Worm (Caenorhabditis elegans) whole organism, L3 larva: ENCODE measurements around the gene fox-1.

Experiments used
- ZK546.5 ChIP-seq: sonication (generic microtip); optimal IDR thresholded peaks from 2 replicates; lab custom pipeline; 2017; ENCODE audit warnings: missing biosample characterization, missing genetic modification characterization
- aly-2 ChIP-seq: fragments of 150-350 bp; optimal IDR thresholded peaks from 2 replicates; lab custom pipeline; 2014; ENCODE audit warnings: missing biosample characterization, missing genetic modification characterization
- ceh-28 ChIP-seq: fragments of 150-350 bp; optimal IDR thresholded peaks from 2 replicates; lab custom pipeline; 2014; ENCODE audit warnings: missing biosample characterization, missing genetic modification reagents, missing genetic modification characterization
- ceh-9 ChIP-seq: sonication (generic microtip); optimal IDR thresholded peaks from 2 replicates; lab custom pipeline; 2018; ENCODE audit warnings: missing biosample characterization, missing genetic modification characterization
- egl-27 ChIP-seq: sonication (generic microtip); optimal IDR thresholded peaks from 4 replicates; lab custom pipeline; 2017; ENCODE audit warnings: missing biosample characterization, missing genetic modification reagents, missing genetic modification characterization
- egl-5 ChIP-seq: fragments of 150-350 bp; optimal IDR thresholded peaks from 2 replicates; lab custom pipeline; 2017; ENCODE audit warnings: missing biosample characterization, missing genetic modification reagents, missing genetic modification characterization, inconsistent platforms
- elt-1 ChIP-seq: fragments of 150-350 bp; optimal IDR thresholded peaks from 2 replicates; lab custom pipeline; 2014; ENCODE audit warnings: missing biosample characterization, missing genetic modification characterization
- elt-2 ChIP-seq: sonication (generic microtip); optimal IDR thresholded peaks from 2 replicates; lab custom pipeline; 2016; ENCODE audit warnings: missing genetic modification reagents, mild to moderate bottlenecking, missing genetic modification characterization, missing compliant biosample characterization
- elt-3 ChIP-seq, 3 experiments: fragments of 150-350 bp in 1 of 3; sonication (generic microtip) in 2 of 3; optimal IDR thresholded peaks; 2 replicates in 2 of 3; 4 replicates in 1 of 3; lab custom pipeline; 2014 to 2017; ENCODE audit warnings: missing biosample characterization in 3 of 3, missing genetic modification characterization in 3 of 3
- fos-1 ChIP-seq: fragments of 150-350 bp; optimal IDR thresholded peaks from 2 replicates; lab custom pipeline; 2014; ENCODE audit warnings: missing biosample characterization, missing genetic modification characterization
- hmg-11 ChIP-seq: sonication (generic microtip); optimal IDR thresholded peaks from 2 replicates; lab custom pipeline; 2016; ENCODE audit warnings: missing genetic modification characterization, missing compliant biosample characterization
- jun-1 ChIP-seq: fragments of 150-350 bp; optimal IDR thresholded peaks from 2 replicates; lab custom pipeline; 2014; ENCODE audit warnings: missing biosample characterization, missing genetic modification reagents, missing genetic modification characterization
- lin-15B ChIP-seq: fragments of 150-350 bp; optimal IDR thresholded peaks from 2 replicates; lab custom pipeline; 2014; ENCODE audit warnings: missing biosample characterization, missing genetic modification characterization
- lin-39 ChIP-seq: fragments of 150-350 bp; optimal IDR thresholded peaks from 2 replicates; lab custom pipeline; 2018; ENCODE audit warnings: missing biosample characterization, missing genetic modification reagents, missing genetic modification characterization
- lsy-12 ChIP-seq: sonication (generic microtip); optimal IDR thresholded peaks from 2 replicates; lab custom pipeline; 2016; ENCODE audit warnings: mild to moderate bottlenecking, missing genetic modification characterization, missing compliant biosample characterization
- nfya-1 ChIP-seq: sonication (generic microtip); optimal IDR thresholded peaks from 2 replicates; lab custom pipeline; 2017; ENCODE audit warnings: missing genetic modification characterization, mild to moderate bottlenecking, missing compliant biosample characterization, antibody characterized with exemption, moderate library complexity; ENCODE audit not compliant: insufficient read depth
- nhr-23 ChIP-seq: fragments of 150-350 bp; optimal IDR thresholded peaks from 2 replicates; lab custom pipeline; 2014; ENCODE audit warnings: missing biosample characterization, missing genetic modification reagents, missing genetic modification characterization
- nhr-25 ChIP-seq: sonication (generic microtip); optimal IDR thresholded peaks from 2 replicates; lab custom pipeline; 2017; ENCODE audit warnings: missing biosample characterization, missing genetic modification characterization
- nhr-28 ChIP-seq: fragments of 150-350 bp; optimal IDR thresholded peaks from 2 replicates; lab custom pipeline; 2014; ENCODE audit warnings: missing biosample characterization, missing genetic modification characterization
- nhr-43 ChIP-seq: sonication (generic microtip); optimal IDR thresholded peaks from 2 replicates; lab custom pipeline; 2016; ENCODE audit warnings: mild to moderate bottlenecking, missing genetic modification characterization, missing compliant biosample characterization; ENCODE audit not compliant: poor library complexity, severe bottlenecking
- nhr-67 ChIP-seq: fragments of 150-350 bp; optimal IDR thresholded peaks from 2 replicates; lab custom pipeline; 2014; ENCODE audit warnings: missing biosample characterization, missing genetic modification characterization
- pha-4 ChIP-seq: fragments of 150-350 bp; optimal IDR thresholded peaks from 2 replicates; lab custom pipeline; 2014; ENCODE audit warnings: missing biosample characterization, missing genetic modification reagents, missing genetic modification characterization
- pqm-1 ChIP-seq: fragments of 150-350 bp; optimal IDR thresholded peaks from 2 replicates; lab custom pipeline; 2017; ENCODE audit warnings: missing biosample characterization, missing genetic modification characterization, inconsistent platforms
- skn-1 ChIP-seq: fragments of 150-350 bp; optimal IDR thresholded peaks from 2 replicates; lab custom pipeline; 2014; ENCODE audit warnings: missing biosample characterization, missing genetic modification characterization
- snpc-4 ChIP-seq: fragments of 150-350 bp; optimal IDR thresholded peaks from 2 replicates; lab custom pipeline; 2014; ENCODE audit warnings: missing biosample characterization, missing genetic modification characterization
- tbx-2 ChIP-seq: sonication (generic microtip); optimal IDR thresholded peaks from 2 replicates; lab custom pipeline; 2016; ENCODE audit warnings: mild to moderate bottlenecking, missing genetic modification characterization, missing compliant biosample characterization
- unc-39 ChIP-seq: sonication (generic microtip); optimal IDR thresholded peaks from 4 replicates; lab custom pipeline; 2017; ENCODE audit warnings: missing biosample characterization, missing genetic modification characterization
- unc-62 ChIP-seq: fragments of 150-350 bp; sonication (generic microtip); optimal IDR thresholded peaks from 4 replicates; lab custom pipeline; 2014; ENCODE audit warnings: missing biosample characterization, missing genetic modification reagents, missing genetic modification characterization
- zag-1 ChIP-seq: fragments of 150-350 bp; optimal IDR thresholded peaks from 2 replicates; lab custom pipeline; 2014; ENCODE audit warnings: missing biosample characterization, missing genetic modification characterization
- ztf-11 ChIP-seq: fragments of 150-350 bp; optimal IDR thresholded peaks from 2 replicates; lab custom pipeline; 2014; ENCODE audit warnings: missing biosample characterization, missing genetic modification characterization
- ztf-4 ChIP-seq: fragments of 150-350 bp; optimal IDR thresholded peaks from 2 replicates; lab custom pipeline; 2014; ENCODE audit warnings: missing biosample characterization, missing genetic modification characterization

Gene fox-1

ce11 chrX:2435353-2435752, 24.3 kb downstream of the fox-1 start (continued):
- TF ChIP-seq elt-3 (tag; optimal IDR thresholded peaks at IDR 0.05; lab: Kevin White, UChicago) (no peak), egl-27 (tag; lab: Kevin White, UChicago) (no peak)

- no peak for TF ChIP-seq pha-4 (tag; lab: Kevin White, UChicago)
- TF ChIP-seq elt-1, result no peak
- TF ChIP-seq nhr-43 (tag; lab: Kevin White, UChicago), result no peak
- TF ChIP-seq nhr-25 (tag; lab: Kevin White, UChicago), result no peak
These were observed 25.9 kb downstream of the fox-1 start for ce11 chrX:2433805-2434204.

DNA sequence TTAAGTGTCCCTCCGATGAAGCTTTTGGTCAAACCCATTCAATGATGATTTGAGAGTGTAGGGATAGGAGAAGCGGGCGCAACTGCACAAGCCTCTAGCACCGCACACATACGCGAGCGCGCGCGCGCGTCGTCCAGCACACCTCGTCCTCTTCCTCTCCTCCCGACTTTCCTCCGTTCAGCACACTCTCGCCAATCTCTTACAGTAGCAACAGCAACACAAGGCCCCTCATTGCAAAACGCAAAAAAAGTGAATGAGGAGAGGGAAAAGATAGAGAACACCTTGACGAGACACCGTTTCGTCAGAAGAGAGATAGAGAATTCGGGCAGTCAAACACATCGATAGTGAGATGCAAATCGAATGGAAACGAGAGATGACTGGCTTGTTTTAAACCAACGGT, 27.2 kb downstream of the fox-1 start:
- TF ChIP-seq lsy-12 (tag; lab: Kevin White, UChicago) (peak; percentile 11), hmg-11 (tag; lab: Kevin White, UChicago) (peak; percentile 69), snpc-4 (tag; lab: Kevin White, UChicago) (peak; percentile 44), nhr-25 (tag; lab: Kevin White, UChicago) (peak; percentile 83), skn-1 (tag; lab: Kevin White, UChicago) (no peak), lin-39 (peak; percentile 45), nhr-23 (tag; lab: Kevin White, UChicago) (peak; percentile 66), nfya-1 (peak; percentile 60), lin-15B (tag; lab: Kevin White, UChicago) (peak; percentile 7), tbx-2 (peak; percentile 12), elt-1 (no peak), unc-62 (GFP tag; lab: Kevin White, UChicago) (peak; percentile 33), jun-1 (tag; lab: Kevin White, UChicago) (no peak), elt-2 (peak; percentile 39), pqm-1 (tag; lab: Kevin White, UChicago) (peak; percentile 13), unc-39 (tag; lab: Kevin White, UChicago) (no peak), nhr-43 (tag; lab: Kevin White, UChicago) (peak; percentile 13), ceh-28 (tag; lab: Kevin White, UChicago) (peak; percentile 8), egl-27 (tag; lab: Kevin White, UChicago) (peak; percentile 70), pha-4 (tag; lab: Kevin White, UChicago) (peak; percentile 91)

- TF ChIP-seq snpc-4 (tag; lab: Kevin White, UChicago) (no peak), unc-39 (tag; lab: Kevin White, UChicago) (no peak), ztf-11 (tag; lab: Kevin White, UChicago) (no peak), fos-1 (tag; lab: Kevin White, UChicago) (no peak), zag-1 (tag; lab: Kevin White, UChicago) (no peak), nhr-43 (tag; lab: Kevin White, UChicago) (no peak), ceh-28 (tag; lab: Kevin White, UChicago) (no peak)
These were observed 29.4 kb downstream of the fox-1 start for ce11 chrX:2430317-2430716.

- TF ChIP-seq jun-1 (tag; lab: Kevin White, UChicago) (no peak), tbx-2 (no peak), ztf-4 (tag; lab: Kevin White, UChicago) (no peak), egl-5 (tag; lab: Kevin White, UChicago) (no peak), ztf-11 (tag; lab: Kevin White, UChicago) (no peak), aly-2 (tag; lab: Kevin White, UChicago) (no peak), lin-39 (no peak), unc-39 (tag; lab: Kevin White, UChicago) (no peak), elt-1 (no peak), ZK546.5 (tag; lab: Kevin White, UChicago) (no peak), nhr-67 (tag; lab: Kevin White, UChicago) (no peak), snpc-4 (tag; lab: Kevin White, UChicago) (no peak), pqm-1 (tag; lab: Kevin White, UChicago) (no peak), ceh-9 (tag; lab: Kevin White, UChicago) (no peak), nhr-28 (tag; lab: Kevin White, UChicago) (no peak), pha-4 (tag; lab: Kevin White, UChicago) (no peak)
These were observed 32.3 kb downstream of the fox-1 start, which contains the start of gene gcy-31 for ce11 chrX:2427404-2427803. Gene gcy-31, minus strand, starts transcription at chrX:2427504.
